Fruit fly (Drosophila melanogaster): ENCODE data around the gene CG31368.
A peak's percentile ranks its signal among the peaks of the same experiment; 100 is the strongest.

The CG31368 gene

DNA sequence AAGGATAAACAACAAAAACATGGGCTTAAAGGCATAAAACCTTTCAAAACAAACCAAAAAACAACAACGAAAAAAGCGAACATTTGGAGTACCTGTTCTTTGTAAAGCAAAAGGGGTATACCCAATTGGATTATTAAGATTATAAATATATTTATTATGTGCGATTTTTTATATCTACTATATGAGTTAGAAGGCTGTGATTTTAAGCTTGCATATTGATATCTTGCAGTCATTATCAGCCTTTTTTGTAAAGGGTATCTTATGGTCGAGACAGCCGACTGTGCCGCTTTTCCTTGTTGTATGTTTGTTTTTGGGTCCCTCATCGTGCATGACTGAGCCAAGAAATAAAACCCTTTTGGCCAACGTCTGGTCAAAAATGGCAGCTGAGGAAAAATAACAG, 9.9 kb upstream of the CG31368 start (continued):
- no peak for TF ChIP-seq N (GFP tag; optimal IDR thresholded peaks at IDR 0.05)
- TF ChIP-seq ey (GFP tag; optimal IDR thresholded peaks at IDR 0.05): peak; percentile 17
- no peak for TF ChIP-seq Hr78 (GFP tag; optimal IDR thresholded peaks at IDR 0.05)
- peak; percentile 62 for TF ChIP-seq Sp1 (GFP tag; optimal IDR thresholded peaks at IDR 0.05)

- TF ChIP-seq CG9705 (GFP tag; optimal IDR thresholded peaks at IDR 0.05): no peak
- no peak for TF ChIP-seq brk (GFP tag; optimal IDR thresholded peaks at IDR 0.05)
- TF ChIP-seq foxo (GFP tag; optimal IDR thresholded peaks at IDR 0.05): no peak
- TF ChIP-seq Hr78 (GFP tag; optimal IDR thresholded peaks at IDR 0.05): no peak
- no peak for TF ChIP-seq Hnf4 (GFP tag; optimal IDR thresholded peaks at IDR 0.05)
- no peak for TF ChIP-seq h (GFP tag; optimal IDR thresholded peaks at IDR 0.05)
- TF ChIP-seq psq (GFP tag; optimal IDR thresholded peaks at IDR 0.05): no peak
- TF ChIP-seq HLH106 (tag; optimal IDR thresholded peaks at IDR 0.05): no peak
- TF ChIP-seq Hr83 (GFP tag; optimal IDR thresholded peaks at IDR 0.05; ENCODE audit: poor library complexity, severe bottlenecking): no peak
- TF ChIP-seq Dfd (GFP tag; optimal IDR thresholded peaks at IDR 0.05): no peak
- no peak for TF ChIP-seq rgr (GFP tag; optimal IDR thresholded peaks at IDR 0.05)
- no peak for TF ChIP-seq Myc (optimal IDR thresholded peaks at IDR 0.05)
- no peak for TF ChIP-seq fru (GFP tag; optimal IDR thresholded peaks at IDR 0.05)
- no peak for TF ChIP-seq usp (GFP tag; optimal IDR thresholded peaks at IDR 0.05)
- TF ChIP-seq lola (GFP tag; optimal IDR thresholded peaks at IDR 0.05): no peak
Observed at dm6 chr3R:11876750-11877149, 5.8 kb upstream of the CG31368 start.

DNA sequence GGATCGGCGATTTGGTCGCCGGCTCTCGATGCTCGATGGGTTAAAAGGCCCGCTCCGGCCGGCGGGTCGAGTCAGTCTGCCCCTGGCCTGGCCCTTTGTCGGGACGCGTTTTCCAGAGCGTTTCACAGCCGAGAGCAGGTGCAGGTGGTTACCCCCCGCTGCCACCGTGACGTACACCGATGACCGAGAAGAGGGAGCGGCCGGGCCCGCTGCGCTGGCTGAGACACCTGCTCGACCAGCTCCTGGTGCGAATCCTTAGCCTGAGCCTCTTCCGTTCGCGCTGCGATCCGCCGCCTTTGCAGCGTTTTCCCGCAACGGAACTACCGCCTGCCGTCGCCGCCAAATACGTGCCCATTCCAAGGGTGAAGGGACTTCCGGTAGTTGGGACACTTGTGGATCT, 5.4 kb upstream of the CG31368 start, which contains the start of gene sad:
TSS of gene sad (plus strand) at position 74 of the 400 bp plus-strand sequence.
- TF ChIP-seq foxo (GFP tag; optimal IDR thresholded peaks at IDR 0.05) (no peak), sv (GFP tag; optimal IDR thresholded peaks at IDR 0.05) (no peak), dl (GFP tag; optimal IDR thresholded peaks at IDR 0.05; ENCODE audit: insufficient read depth in 1 of 2, partially characterized antibody in 2 of 2) (no peak), CG32264 (GFP tag; optimal IDR thresholded peaks at IDR 0.05) (no peak), sage (GFP tag; optimal IDR thresholded peaks at IDR 0.05) (no peak), fru (GFP tag; optimal IDR thresholded peaks at IDR 0.05) (no peak), Dfd (GFP tag; optimal IDR thresholded peaks at IDR 0.05) (no peak), Jra (GFP tag; optimal IDR thresholded peaks at IDR 0.05) (no peak), Myc (optimal IDR thresholded peaks at IDR 0.05) (no peak), N (GFP tag; optimal IDR thresholded peaks at IDR 0.05) (no peak), ey (GFP tag; optimal IDR thresholded peaks at IDR 0.05) (no peak), rgr (GFP tag; optimal IDR thresholded peaks at IDR 0.05) (no peak), brk (GFP tag; optimal IDR thresholded peaks at IDR 0.05) (no peak), pan (optimal IDR thresholded peaks at IDR 0.05) (no peak)

DNA sequence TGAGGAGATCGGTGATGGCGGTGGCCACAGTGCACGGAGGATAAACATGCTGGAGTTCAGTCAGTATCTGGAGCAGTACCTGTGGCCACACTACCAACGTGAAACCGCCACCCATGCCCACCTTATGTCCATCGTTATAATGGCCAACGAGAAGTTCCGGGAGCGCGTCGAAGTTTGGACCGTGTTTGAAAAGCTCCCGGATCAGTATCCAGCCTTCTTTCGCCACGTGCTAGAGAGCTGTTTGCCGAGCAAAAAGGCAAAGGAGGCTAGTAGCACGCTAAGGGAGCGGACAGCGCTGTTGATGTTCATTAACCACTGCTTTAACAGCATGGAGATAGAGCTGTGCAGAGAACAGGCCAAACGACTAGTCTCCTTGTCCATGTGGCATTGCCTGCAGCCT, 539 bp downstream of the CG31368 start:
- TF ChIP-seq CG32264 (GFP tag; optimal IDR thresholded peaks at IDR 0.05) (no peak), dsf (GFP tag; optimal IDR thresholded peaks at IDR 0.05; ENCODE audit: borderline replicate concordance) (no peak)

- TF ChIP-seq Jra (GFP tag; optimal IDR thresholded peaks at IDR 0.05) (peak; percentile 19), brk (GFP tag; optimal IDR thresholded peaks at IDR 0.05) (peak; percentile 59), Mio (GFP tag; optimal IDR thresholded peaks at IDR 0.05) (peak; percentile 72), sage (GFP tag; optimal IDR thresholded peaks at IDR 0.05) (peak; percentile 51), HLH106 (tag; optimal IDR thresholded peaks at IDR 0.05) (peak; percentile 89), Myc (optimal IDR thresholded peaks at IDR 0.05) (no peak), Dif (GFP tag; optimal IDR thresholded peaks at IDR 0.05; ENCODE audit: partially characterized antibody) (peak; percentile 97), br (GFP tag; optimal IDR thresholded peaks at IDR 0.05) (peak; percentile 94), sv (GFP tag; optimal IDR thresholded peaks at IDR 0.05) (peak; percentile 75), Hnf4 (GFP tag; optimal IDR thresholded peaks at IDR 0.05) (peak; percentile 75), CG9705 (GFP tag; optimal IDR thresholded peaks at IDR 0.05) (peak; percentile 71), Sp1 (GFP tag; optimal IDR thresholded peaks at IDR 0.05) (peak; percentile 90), woc (GFP tag; optimal IDR thresholded peaks at IDR 0.05) (peak; percentile 98), tai (GFP tag; optimal IDR thresholded peaks at IDR 0.05) (no peak), Dfd (GFP tag; optimal IDR thresholded peaks at IDR 0.05) (no peak), pan (optimal IDR thresholded peaks at IDR 0.05) (no peak), OdsH (GFP tag; optimal IDR thresholded peaks at IDR 0.05) (peak; percentile 93), Hr78 (GFP tag; optimal IDR thresholded peaks at IDR 0.05) (no peak), dl (GFP tag; optimal IDR thresholded peaks at IDR 0.05; ENCODE audit: insufficient read depth in 1 of 2, partially characterized antibody in 2 of 2) (peak; percentile 95 to 97), Vsx2 (GFP tag; optimal IDR thresholded peaks at IDR 0.05; ENCODE audit: partially characterized antibody) (peak; percentile 85), lola (GFP tag; optimal IDR thresholded peaks at IDR 0.05) (no peak), fru (GFP tag; optimal IDR thresholded peaks at IDR 0.05) (peak; percentile 94), Abd-B (GFP tag; optimal IDR thresholded peaks at IDR 0.05) (no peak), usp (GFP tag; optimal IDR thresholded peaks at IDR 0.05) (no peak), Hr83 (GFP tag; optimal IDR thresholded peaks at IDR 0.05; ENCODE audit: poor library complexity, severe bottlenecking) (peak; percentile 51), GATAd (GFP tag; optimal IDR thresholded peaks at IDR 0.05) (no peak), Rel (GFP tag; optimal IDR thresholded peaks at IDR 0.05) (peak; percentile 60), Rel (tag; optimal IDR thresholded peaks at IDR 0.05) (peak; percentile 79), jim (GFP tag; optimal IDR thresholded peaks at IDR 0.05) (no peak), rgr (GFP tag; optimal IDR thresholded peaks at IDR 0.05) (peak; percentile 88), dsf (GFP tag; optimal IDR thresholded peaks at IDR 0.05; ENCODE audit: borderline replicate concordance) (no peak), CG32264 (GFP tag; optimal IDR thresholded peaks at IDR 0.05) (no peak)
Observed at dm6 chr3R:11887114-11888037, 4.8 kb downstream of the CG31368 start, which contains the start of gene mthl5. Gene mthl5 (minus strand): TSS chr3R:11887168.
